Worm (Caenorhabditis elegans): Measurements from ENCODE around the gene nex-1.

nex-1 gene

ce11 chrIII:5248706-5249105 is 23.3 kb downstream of the nex-1 start:
- no peak for TF ChIP-seq nhr-12 (tag; optimal IDR thresholded peaks at IDR 0.05)
- no peak for TF ChIP-seq nhr-76 (tag; optimal IDR thresholded peaks at IDR 0.05)
- no peak for TF ChIP-seq ceh-9 (tag; optimal IDR thresholded peaks at IDR 0.05)
- TF ChIP-seq daf-12 (tag; optimal IDR thresholded peaks at IDR 0.05), result no peak
- no peak for TF ChIP-seq ZK546.5 (tag; optimal IDR thresholded peaks at IDR 0.05)
- no peak for TF ChIP-seq ztf-11 (tag; optimal IDR thresholded peaks at IDR 0.05)

- TF ChIP-seq nhr-237 (tag; optimal IDR thresholded peaks at IDR 0.05) (no peak), ceh-9 (tag; optimal IDR thresholded peaks at IDR 0.05) (no peak), pha-4 (tag; optimal IDR thresholded peaks at IDR 0.05) (peak; percentile 42)
These were observed 28.7 kb downstream of the nex-1 start, which contains the start of the genes sumv-1 and gop-1 for ce11 chrIII:5254108-5254507. TSS of gene sumv-1 (minus strand) at chrIII:5254187. TSS of gene gop-1 (plus strand) at chrIII:5254438.

- TF ChIP-seq unc-39 (tag; optimal IDR thresholded peaks at IDR 0.05) (no peak), aly-2 (tag; optimal IDR thresholded peaks at IDR 0.05) (no peak), daf-12 (tag; optimal IDR thresholded peaks at IDR 0.05) (no peak), R02D3.7 (tag; optimal IDR thresholded peaks at IDR 0.05) (no peak), mdl-1 (tag; optimal IDR thresholded peaks at IDR 0.05) (no peak), tbx-2 (tag; optimal IDR thresholded peaks at IDR 0.05) (no peak), ZK546.5 (tag; optimal IDR thresholded peaks at IDR 0.05) (no peak), nhr-12 (tag; optimal IDR thresholded peaks at IDR 0.05) (no peak), eor-1 (tag; optimal IDR thresholded peaks at IDR 0.05) (no peak), unc-62 (GFP tag; optimal IDR thresholded peaks at IDR 0.05) (no peak), fkh-10 (GFP tag; optimal IDR thresholded peaks at IDR 0.05) (no peak), lin-39 (tag; optimal IDR thresholded peaks at IDR 0.05) (no peak), nfya-1 (tag; optimal IDR thresholded peaks at IDR 0.05; ENCODE audit: insufficient read depth) (no peak), ztf-11 (tag; optimal IDR thresholded peaks at IDR 0.05) (no peak), egl-5 (tag; optimal IDR thresholded peaks at IDR 0.05) (no peak), pha-4 (tag; optimal IDR thresholded peaks at IDR 0.05) (no peak), nhr-67 (tag; optimal IDR thresholded peaks at IDR 0.05) (no peak)
These were observed 33.5 kb downstream of the nex-1 start, which contains the start of gene gop-2 for ce11 chrIII:5258918-5259317. TSS of gene gop-2 (plus strand) at chrIII:5259023.

- TF ChIP-seq hmg-11 (tag; optimal IDR thresholded peaks at IDR 0.05) (no peak), unc-39 (tag; optimal IDR thresholded peaks at IDR 0.05) (no peak), eor-1 (tag; optimal IDR thresholded peaks at IDR 0.05) (no peak), snpc-4 (tag; optimal IDR thresholded peaks at IDR 0.05) (no peak), ZK546.5 (tag; optimal IDR thresholded peaks at IDR 0.05) (no peak), mml-1 (tag; optimal IDR thresholded peaks at IDR 0.05) (no peak), ztf-4 (tag; optimal IDR thresholded peaks at IDR 0.05) (no peak), ceh-9 (tag; optimal IDR thresholded peaks at IDR 0.05) (no peak), nhr-237 (tag; optimal IDR thresholded peaks at IDR 0.05) (no peak), nhr-43 (tag; optimal IDR thresholded peaks at IDR 0.05; ENCODE audit: poor library complexity, severe bottlenecking) (no peak), ceh-28 (tag; optimal IDR thresholded peaks at IDR 0.05) (no peak), tbx-2 (tag; optimal IDR thresholded peaks at IDR 0.05) (no peak), pha-4 (tag; optimal IDR thresholded peaks at IDR 0.05) (no peak), nhr-76 (tag; optimal IDR thresholded peaks at IDR 0.05) (no peak), unc-62 (GFP tag; optimal IDR thresholded peaks at IDR 0.05) (no peak), nhr-28 (tag; optimal IDR thresholded peaks at IDR 0.05) (no peak), lin-15B (tag; optimal IDR thresholded peaks at IDR 0.05) (no peak), zag-1 (tag; optimal IDR thresholded peaks at IDR 0.05) (no peak), sea-2 (GFP tag; optimal IDR thresholded peaks at IDR 0.05) (no peak), skn-1 (tag; optimal IDR thresholded peaks at IDR 0.05) (no peak)
These were observed 35.0 kb downstream of the nex-1 start, which contains the start of gene gop-3 for ce11 chrIII:5260394-5260793. TSS of gene gop-3 (plus strand) at chrIII:5260694.

- no peak for TF ChIP-seq elt-2 (tag; optimal IDR thresholded peaks at IDR 0.05)
- no peak for TF ChIP-seq nhr-237 (tag; optimal IDR thresholded peaks at IDR 0.05)
- TF ChIP-seq hmg-11 (tag; optimal IDR thresholded peaks at IDR 0.05), result no peak
- TF ChIP-seq nhr-67 (tag; optimal IDR thresholded peaks at IDR 0.05), result no peak
- no peak for TF ChIP-seq lin-39 (tag; optimal IDR thresholded peaks at IDR 0.05)
- TF ChIP-seq nhr-23 (tag; optimal IDR thresholded peaks at IDR 0.05), result no peak
- no peak for TF ChIP-seq nhr-11 (tag; optimal IDR thresholded peaks at IDR 0.05)
- no peak for TF ChIP-seq unc-62 (GFP tag; optimal IDR thresholded peaks at IDR 0.05)
- no peak for TF ChIP-seq snpc-4 (tag; optimal IDR thresholded peaks at IDR 0.05)
- TF ChIP-seq ztf-4 (tag; optimal IDR thresholded peaks at IDR 0.05), result no peak
- no peak for TF ChIP-seq fkh-10 (GFP tag; optimal IDR thresholded peaks at IDR 0.05)
- TF ChIP-seq nhr-12 (tag; optimal IDR thresholded peaks at IDR 0.05), result no peak
- no peak for TF ChIP-seq tbx-2 (tag; optimal IDR thresholded peaks at IDR 0.05)
- no peak for TF ChIP-seq fos-1 (tag; optimal IDR thresholded peaks at IDR 0.05)
These were observed 38.0 kb downstream of the nex-1 start, which contains the start of the genes C34E10.9 and hap-1 for ce11 chrIII:5263299-5263993. TSS of gene C34E10.9 (minus strand) at chrIII:5263399. TSS of gene hap-1 (plus strand) at chrIII:5263943.
